Worm (Caenorhabditis elegans) whole organism, mixed stage, embryonic: ENCODE results near the gene mel-28.
A peak's percentile ranks its signal among the peaks of the same experiment; 100 is the strongest.

Source experiments
- M03D4.4 ChIP-seq: sonication (generic microtip); optimal IDR thresholded peaks from 2 replicates; lab custom pipeline; 2017; ENCODE audit warnings: mild to moderate bottlenecking, missing genetic modification characterization, missing compliant biosample characterization
- blmp-1 ChIP-seq: fragments of 150-350 bp; optimal IDR thresholded peaks from 2 replicates; lab custom pipeline; 2014; ENCODE audit warnings: missing biosample characterization, missing genetic modification characterization
- ceh-39 ChIP-seq: fragments of 150-350 bp; optimal IDR thresholded peaks from 2 replicates; lab custom pipeline; 2014; ENCODE audit warnings: missing biosample characterization, missing genetic modification characterization
- ceh-43 ChIP-seq: fragments of 200-800 bp; sonication (Bioruptor generic); optimal IDR thresholded peaks from 2 replicates; lab custom pipeline; 2018; ENCODE audit warnings: mild to moderate bottlenecking, missing genetic modification characterization, moderate library complexity, missing compliant biosample characterization
- ceh-83 ChIP-seq: fragments of 200-800 bp; sonication (Bioruptor generic); optimal IDR thresholded peaks from 2 replicates; lab custom pipeline; 2018; ENCODE audit warnings: mild to moderate bottlenecking, missing genetic modification characterization, missing compliant biosample characterization
- ces-1 ChIP-seq: fragments of 150-350 bp; optimal IDR thresholded peaks from 2 replicates; lab custom pipeline; 2014; ENCODE audit warnings: missing biosample characterization, missing genetic modification reagents, missing genetic modification characterization
- cnd-1 ChIP-seq: fragments of 200-800 bp; sonication (Bioruptor generic); optimal IDR thresholded peaks from 2 replicates; lab custom pipeline; 2018; ENCODE audit warnings: mild to moderate bottlenecking, missing genetic modification characterization, missing compliant biosample characterization
- drap-1 ChIP-seq: fragments of 200-800 bp; sonication (Bioruptor generic); optimal IDR thresholded peaks from 3 replicates; lab custom pipeline; 2018; ENCODE audit warnings: mild to moderate bottlenecking, missing genetic modification characterization, missing compliant biosample characterization
- elt-3 ChIP-seq: fragments of 150-350 bp; optimal IDR thresholded peaks from 2 replicates; lab custom pipeline; 2014; ENCODE audit warnings: missing biosample characterization, missing genetic modification characterization
- flh-1 ChIP-seq: fragments of 200-800 bp; sonication (Bioruptor generic); optimal IDR thresholded peaks from 2 replicates; lab custom pipeline; 2018; ENCODE audit warnings: mild to moderate bottlenecking, missing genetic modification characterization, moderate library complexity, missing compliant biosample characterization
- ham-2 ChIP-seq: fragments of 200-800 bp; sonication (Bioruptor generic); optimal IDR thresholded peaks from 2 replicates; lab custom pipeline; 2018; ENCODE audit warnings: mild to moderate bottlenecking, missing genetic modification characterization, missing compliant biosample characterization
- hlh-1 ChIP-seq: fragments of 150-350 bp; optimal IDR thresholded peaks from 2 replicates; lab custom pipeline; 2014; ENCODE audit warnings: missing biosample characterization, missing genetic modification reagents, missing genetic modification characterization
- lin-13 ChIP-seq: fragments of 150-350 bp; optimal IDR thresholded peaks from 2 replicates; lab custom pipeline; 2014; ENCODE audit warnings: missing biosample characterization, missing genetic modification characterization
- lin-32 ChIP-seq: fragments of 200-800 bp; sonication (Bioruptor generic); optimal IDR thresholded peaks from 2 replicates; lab custom pipeline; 2018; ENCODE audit warnings: mild to moderate bottlenecking, missing genetic modification characterization, missing compliant biosample characterization
- lsy-2 ChIP-seq: fragments of 150-350 bp; optimal IDR thresholded peaks from 2 replicates; lab custom pipeline; 2014; ENCODE audit warnings: missing biosample characterization, missing genetic modification characterization
- mab-5 ChIP-seq: fragments of 150-350 bp; optimal IDR thresholded peaks from 2 replicates; lab custom pipeline; 2014; ENCODE audit warnings: missing biosample characterization, missing genetic modification characterization
- mep-1 ChIP-seq: fragments of 150-350 bp; optimal IDR thresholded peaks from 2 replicates; lab custom pipeline; 2017; ENCODE audit warnings: missing biosample characterization, missing genetic modification reagents, missing genetic modification characterization, inconsistent platforms
- mls-2 ChIP-seq: sonication (generic microtip); optimal IDR thresholded peaks from 2 replicates; lab custom pipeline; 2016; ENCODE audit warnings: mild to moderate bottlenecking, missing genetic modification characterization, moderate library complexity, missing compliant biosample characterization
- nhr-12 ChIP-seq: fragments of 150-350 bp; optimal IDR thresholded peaks from 2 replicates; lab custom pipeline; 2014; ENCODE audit warnings: missing biosample characterization, missing genetic modification characterization
- nhr-2 ChIP-seq: fragments of 150-350 bp; optimal IDR thresholded peaks from 2 replicates; lab custom pipeline; 2014; ENCODE audit warnings: missing biosample characterization, missing genetic modification characterization
- nhr-28 ChIP-seq: fragments of 150-350 bp; optimal IDR thresholded peaks from 2 replicates; lab custom pipeline; 2014; ENCODE audit warnings: missing biosample characterization, missing genetic modification characterization
- nhr-76 ChIP-seq: sonication (generic microtip); optimal IDR thresholded peaks from 2 replicates; lab custom pipeline; 2017; ENCODE audit warnings: missing biosample characterization, missing genetic modification characterization
- pha-4 ChIP-seq: fragments of 150-350 bp; optimal IDR thresholded peaks from 2 replicates; lab custom pipeline; 2018; ENCODE audit warnings: missing biosample characterization, missing genetic modification reagents, missing genetic modification characterization
- sem-2 ChIP-seq: fragments of 200-800 bp; sonication (Bioruptor generic); optimal IDR thresholded peaks from 2 replicates; lab custom pipeline; 2018; ENCODE audit warnings: mild to moderate bottlenecking, missing genetic modification characterization, missing compliant biosample characterization
- sptf-1 ChIP-seq: sonication (generic microtip); optimal IDR thresholded peaks from 2 replicates; lab custom pipeline; 2017; ENCODE audit warnings: mild to moderate bottlenecking, missing genetic modification characterization, moderate library complexity, missing compliant biosample characterization
- unc-62 ChIP-seq: fragments of 150-350 bp; optimal IDR thresholded peaks from 2 replicates; lab custom pipeline; 2014; ENCODE audit warnings: missing biosample characterization, missing genetic modification reagents, missing genetic modification characterization
- zip-8 ChIP-seq: fragments of 150-350 bp; optimal IDR thresholded peaks from 2 replicates; lab custom pipeline; 2014; ENCODE audit warnings: missing biosample characterization, missing genetic modification characterization
- ztf-11 ChIP-seq: fragments of 150-350 bp; optimal IDR thresholded peaks from 2 replicates; lab custom pipeline; 2014; ENCODE audit warnings: missing biosample characterization, missing genetic modification characterization

Gene mel-28

ce11 chrIII:4762846-4763245, 23.0 kb upstream of the mel-28 start:
- TF ChIP-seq mab-5 (tag; lab: Kevin White, UChicago): no peak
- TF ChIP-seq lin-13 (tag; lab: Kevin White, UChicago): no peak
- TF ChIP-seq sptf-1 (tag; lab: Kevin White, UChicago): no peak
- no peak for TF ChIP-seq flh-1 (GFP tag; lab: Kevin White, UChicago)
- TF ChIP-seq ceh-83: no peak

- peak; percentile 11 for TF ChIP-seq zip-8 (tag; lab: Kevin White, UChicago)
- no peak for TF ChIP-seq mab-5 (tag; lab: Kevin White, UChicago)
Measured at ce11 chrIII:4763509-4763908, 22.4 kb upstream of the mel-28 start, which contains the start of gene B0393.4. TSS of gene B0393.4 (minus strand) at chrIII:4763609.

DNA sequence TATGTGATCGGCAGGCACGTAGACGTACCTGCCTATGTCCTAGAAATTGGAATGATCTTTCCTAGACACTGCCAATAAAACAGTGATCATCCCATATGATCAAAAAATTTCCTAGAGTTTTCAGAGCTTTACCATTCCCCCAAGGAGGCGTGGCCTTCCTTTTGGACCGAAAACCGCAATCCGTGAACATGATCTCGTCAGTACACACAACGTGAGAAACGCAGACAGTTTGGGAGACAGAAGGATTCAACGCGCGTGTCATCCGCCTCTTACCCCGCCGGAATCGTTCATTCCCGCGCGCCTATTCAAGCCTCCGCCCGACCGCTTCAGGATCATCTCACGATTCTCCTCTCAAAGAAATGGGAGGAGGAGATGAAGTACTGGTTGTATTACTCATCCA, 20.4 kb upstream of the mel-28 start, which contains the start of gene B0393.5:
Gene B0393.5, plus strand, starts transcription at position 301 of the 400 bp plus-strand sequence.
- TF ChIP-seq ham-2 (peak; percentile 4), lin-13 (tag; lab: Kevin White, UChicago) (no peak)
- TF ChIP-seq, all 35 proteins: peak for 1

DNA sequence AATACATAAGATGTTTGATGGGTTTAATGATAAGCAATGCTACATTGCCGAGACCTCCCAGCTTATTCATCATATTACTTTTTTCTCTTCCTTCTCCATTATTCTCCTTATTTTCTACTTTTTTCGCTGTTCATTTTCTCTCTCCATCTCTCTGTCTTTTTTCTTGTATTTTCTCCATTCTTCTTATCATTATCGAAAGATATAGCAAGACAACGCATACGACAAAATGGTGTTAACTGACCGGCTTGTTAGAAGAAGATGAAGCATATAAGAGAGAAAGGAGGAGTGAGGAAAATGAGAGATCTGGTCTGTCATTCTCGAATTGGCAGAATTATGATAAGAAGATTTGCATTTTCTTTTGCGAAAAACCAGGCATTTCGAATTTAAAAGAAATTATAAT, 19.0 kb upstream of the mel-28 start:
- TF ChIP-seq ceh-43 (GFP tag; lab: Kevin White, UChicago): no peak

DNA sequence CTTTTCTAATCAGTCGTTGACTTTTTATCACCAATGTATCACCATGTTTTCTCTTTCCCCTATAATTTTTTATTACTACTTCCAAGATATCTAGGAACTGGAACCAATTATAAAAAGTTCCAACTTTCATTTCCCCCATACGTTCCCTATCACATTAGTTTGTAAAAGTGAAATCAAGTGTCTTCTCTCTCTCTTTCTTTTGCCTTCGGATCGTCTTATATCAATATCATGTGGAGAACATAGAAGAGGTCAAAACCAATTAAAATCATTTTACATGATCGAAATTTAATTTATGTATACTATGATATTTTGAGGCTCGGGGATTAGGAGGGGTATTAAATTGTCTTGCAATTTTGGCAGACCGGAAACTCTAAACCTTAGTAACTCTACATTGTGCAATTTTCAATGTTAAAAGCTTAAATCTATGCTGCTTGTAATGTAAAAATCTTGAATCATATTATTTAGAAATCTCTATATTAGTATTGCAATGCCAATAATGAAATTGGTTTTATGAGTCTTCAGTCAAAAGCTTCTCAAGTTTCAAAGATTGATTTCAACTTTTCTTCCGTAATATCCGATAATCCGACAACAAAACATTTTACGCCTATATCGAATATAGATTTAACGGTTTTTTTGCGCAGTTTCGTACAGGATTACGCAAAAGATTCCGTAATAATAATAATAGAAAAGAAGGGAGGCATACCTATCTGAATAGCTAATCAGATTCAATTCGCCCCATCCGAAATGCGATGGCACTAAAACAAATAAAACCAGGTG, 17.8 kb upstream of the mel-28 start:
- TF ChIP-seq blmp-1 (tag; lab: Kevin White, UChicago): peak; percentile 69
- no peak for TF ChIP-seq nhr-12 (tag; lab: Kevin White, UChicago)
- no peak for TF ChIP-seq unc-62 (GFP tag; lab: Kevin White, UChicago)
- no peak for TF ChIP-seq mep-1 (tag; lab: Kevin White, UChicago)
- TF ChIP-seq mls-2 (tag; lab: Kevin White, UChicago): no peak
- TF ChIP-seq nhr-2: no peak

ce11 chrIII:4778003-4778402, 7.9 kb upstream of the mel-28 start, which contains the start of gene B0393.7:
TSS of gene B0393.7 (minus strand) at chrIII:4778103.
- TF ChIP-seq nhr-76 (tag; lab: Kevin White, UChicago) (no peak), drap-1 (GFP tag; lab: Kevin White, UChicago) (no peak), mep-1 (tag; lab: Kevin White, UChicago) (no peak), unc-62 (GFP tag; lab: Kevin White, UChicago) (no peak), ces-1 (no peak), elt-3 (tag; lab: Kevin White, UChicago) (no peak), lin-32 (no peak), flh-1 (GFP tag; lab: Kevin White, UChicago) (no peak), ceh-39 (tag; lab: Kevin White, UChicago) (no peak), ham-2 (no peak), lin-13 (tag; lab: Kevin White, UChicago) (no peak), nhr-28 (tag; lab: Kevin White, UChicago) (no peak), ztf-11 (tag; lab: Kevin White, UChicago) (no peak)

DNA sequence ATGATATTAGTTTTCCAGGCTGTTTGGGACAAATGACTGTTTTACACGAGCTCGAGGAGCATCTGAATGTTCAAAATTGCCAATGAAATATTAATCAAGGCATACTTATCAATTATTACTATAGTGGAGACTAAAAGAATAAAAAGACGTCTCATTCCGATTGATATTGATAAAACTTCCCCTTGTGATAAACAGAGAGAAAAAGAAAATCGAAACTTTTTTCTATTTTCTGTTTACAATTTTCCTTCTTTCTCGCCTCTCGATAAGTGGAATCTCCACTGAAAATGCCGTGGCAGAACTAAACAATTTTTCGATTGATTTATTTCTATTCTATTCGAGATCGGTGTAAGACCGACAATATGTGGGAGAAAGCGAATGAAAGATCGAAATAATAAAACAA, 6.0 kb upstream of the mel-28 start, which contains the start of gene B0393.9:
Gene B0393.9, minus strand, starts transcription at position 303 of the 400 bp plus-strand sequence.
- TF ChIP-seq sem-2 (GFP tag; lab: Kevin White, UChicago): no peak
- TF ChIP-seq pha-4 (tag; lab: Kevin White, UChicago): no peak
- no peak for TF ChIP-seq elt-3 (tag; lab: Kevin White, UChicago)
- no peak for TF ChIP-seq cnd-1 (tag; lab: Kevin White, UChicago)
- TF ChIP-seq lsy-2: no peak
- no peak for TF ChIP-seq blmp-1 (tag; lab: Kevin White, UChicago)
- TF ChIP-seq mab-5 (tag; lab: Kevin White, UChicago): no peak
- no peak for TF ChIP-seq mep-1 (tag; lab: Kevin White, UChicago)
- TF ChIP-seq M03D4.4 (tag; lab: Kevin White, UChicago): no peak
- no peak for TF ChIP-seq nhr-76 (tag; lab: Kevin White, UChicago)
- no peak for TF ChIP-seq hlh-1 (tag; lab: Kevin White, UChicago)
- TF ChIP-seq nhr-28 (tag; lab: Kevin White, UChicago): no peak
- no peak for TF ChIP-seq lin-13 (tag; lab: Kevin White, UChicago)
- no peak for TF ChIP-seq ham-2
- no peak for TF ChIP-seq ztf-11 (tag; lab: Kevin White, UChicago)
- no peak for TF ChIP-seq ces-1
